Worm (Caenorhabditis elegans) whole organism, L4/young adult: Measurements from ENCODE around the gene C26E1.2.

Experiments
- W03F9.2 ChIP-seq: fragments of 150-350 bp; optimal IDR thresholded peaks from 2 replicates; lab custom pipeline; 2014; ENCODE audit warnings: missing biosample characterization, missing genetic modification characterization
- him-1 ChIP-seq: sonication (generic microtip); optimal IDR thresholded peaks from 2 replicates; lab custom pipeline; 2016; ENCODE audit warnings: missing genotype, missing genetic modification reagents, missing genetic modification characterization, missing compliant biosample characterization

- TF ChIP-seq him-1 (no peak), W03F9.2 (tag; lab: Kevin White, UChicago) (no peak)
Measured at ce11 chrV:13262781-13263318, 42.1 kb upstream of the C26E1.2 start.
